1 fruit fly cellular context compared by ENCODE assay signal in genomic region chr3L:1515820-1516540, dm6.
TF ChIP-seq lines count a peak whose summit lies in the region.

No protein-coding gene starts in this region.

TF ChIP-seq in whole organism, embryonic, 481 proteins besides CTCF, POLR2A, EP300 and RAD21 (continued from another document and continues in another):
- TF ChIP-seq h (optimal IDR thresholded peaks at IDR 0.05; lab: Kevin White, UChicago) (no peak), CG6791 (GFP tag; IDR thresholded peaks at IDR 0.05; lab: Robert Waterston, UW; ENCODE audit: partially characterized antibody) (no peak), tup (GFP tag; optimal IDR thresholded peaks at IDR 0.05; lab: Kevin White, UChicago) (no peak), CG1233 (GFP tag; optimal IDR thresholded peaks at IDR 0.05; lab: Kevin White, UChicago) (peak; percentile 71), Hsf (GFP tag; optimal IDR thresholded peaks at IDR 0.05; lab: Kevin White, UChicago) (peak; percentile 73), Camta (GFP tag; optimal IDR thresholded peaks at IDR 0.05; lab: Kevin White, UChicago) (peak; percentile 60), CG7271 (tag; optimal IDR thresholded peaks at IDR 0.05; lab: Kevin White, UChicago) (no peak), CG17361 (GFP tag; IDR thresholded peaks at IDR 0.05; lab: Robert Waterston, UW) (peak; percentile 82), CG14667 (GFP tag; IDR thresholded peaks at IDR 0.05; lab: Robert Waterston, UW) (no peak), CG15073 (GFP tag; optimal IDR thresholded peaks at IDR 0.05; lab: Kevin White, UChicago) (no peak), Mes4 (GFP tag; optimal IDR thresholded peaks at IDR 0.05; lab: Kevin White, UChicago) (peak; percentile 57), ato (GFP tag; IDR thresholded peaks at IDR 0.05; lab: Robert Waterston, UW; ENCODE audit: partially characterized antibody) (no peak), insv (GFP tag; optimal IDR thresholded peaks at IDR 0.05; lab: Kevin White, UChicago) (peak in 1 of 2 experiments; percentile 24), CG11696 (GFP tag; IDR thresholded peaks at IDR 0.05; lab: Robert Waterston, UW) (no peak), CG6654 (GFP tag; optimal IDR thresholded peaks at IDR 0.05; lab: Kevin White, UChicago) (peak; percentile 41), CG31365 (tag; optimal IDR thresholded peaks at IDR 0.05; lab: Kevin White, UChicago) (no peak), CG11560 (tag; IDR thresholded peaks at IDR 0.05; lab: Robert Waterston, UW) (no peak), CG31388 (GFP tag; optimal IDR thresholded peaks at IDR 0.05; lab: Kevin White, UChicago) (peak; percentile 32), mam (GFP tag; optimal IDR thresholded peaks at IDR 0.05; lab: Kevin White, UChicago) (peak; percentile 59), row (GFP tag; IDR thresholded peaks at IDR 0.05; lab: Robert Waterston, UW) (peak; percentile 78), zfh2 (GFP tag; optimal IDR thresholded peaks at IDR 0.05; lab: Kevin White, UChicago) (peak; percentile 59), B-H1 (GFP tag; IDR thresholded peaks at IDR 0.05; lab: Robert Waterston, UW) (peak; percentile 35; the same call in 2 of the 3 replicates), Deaf1 (tag; optimal IDR thresholded peaks at IDR 0.05; lab: Kevin White, UChicago) (peak; percentile 9), ind (GFP tag; optimal IDR thresholded peaks at IDR 0.05; lab: Kevin White, UChicago) (peak; percentile 78), CG13123 (GFP tag; optimal IDR thresholded peaks at IDR 0.05; lab: Kevin White, UChicago) (peak; percentile 42), bowl (GFP tag; IDR thresholded peaks at IDR 0.05; lab: Robert Waterston, UW) (no peak), lola (GFP tag; optimal IDR thresholded peaks at IDR 0.05; lab: Kevin White, UChicago) (peak in 1 of 3 experiments; percentile 84), gsb (GFP tag; IDR thresholded peaks at IDR 0.05; lab: Robert Waterston, UW) (no peak), ac (GFP tag; optimal IDR thresholded peaks at IDR 0.05; lab: Kevin White, UChicago) (peak; percentile 6), CG4328 (GFP tag; optimal IDR thresholded peaks at IDR 0.05; lab: Kevin White, UChicago) (peak; percentile 26), kni (GFP tag; optimal IDR thresholded peaks at IDR 0.05; lab: Kevin White, UChicago) (peak; percentile 84), ken (GFP tag; IDR thresholded peaks at IDR 0.05; lab: Robert Waterston, UW) (peak; percentile 56; the same call in 1 of the 3 replicates), CG17328 (GFP tag; IDR thresholded peaks at IDR 0.05; lab: Robert Waterston, UW) (peak; percentile 74), CG3407 (GFP tag; optimal IDR thresholded peaks at IDR 0.05; lab: Kevin White, UChicago) (peak; percentile 71), CG7745 (tag; optimal IDR thresholded peaks at IDR 0.05; lab: Kevin White, UChicago) (no peak), CG4617 (GFP tag; optimal IDR thresholded peaks at IDR 0.05; lab: Kevin White, UChicago; ENCODE audit: borderline replicate concordance) (peak; percentile 28), CG12071 (GFP tag; optimal IDR thresholded peaks at IDR 0.05; lab: Kevin White, UChicago) (peak; percentile 53), CG7839 (tag; optimal IDR thresholded peaks at IDR 0.05; lab: Kevin White, UChicago) (peak; percentile 80), CG2712 (tag; optimal IDR thresholded peaks at IDR 0.05; lab: Kevin White, UChicago) (peak; percentile 85), knrl (GFP tag; IDR thresholded peaks at IDR 0.05; lab: Robert Waterston, UW; ENCODE audit: partially characterized antibody) (no peak), E2f2 (GFP tag; IDR thresholded peaks at IDR 0.05; lab: Robert Waterston, UW) (peak; percentile 35; the same call in 1 of the 2 replicates), jumu (GFP tag; optimal IDR thresholded peaks at IDR 0.05; lab: Kevin White, UChicago) (peak; percentile 52), Asciz (GFP tag; optimal IDR thresholded peaks at IDR 0.05; lab: Kevin White, UChicago) (peak; percentile 76), Dip3 (GFP tag; optimal IDR thresholded peaks at IDR 0.05; lab: Kevin White, UChicago) (peak; percentile 71), ewg (GFP tag; optimal IDR thresholded peaks at IDR 0.05; lab: Kevin White, UChicago) (peak; percentile 63), CG13296 (GFP tag; optimal IDR thresholded peaks at IDR 0.05; lab: Kevin White, UChicago) (peak; percentile 11), CG8765 (GFP tag; IDR thresholded peaks at IDR 0.05; lab: Robert Waterston, UW) (peak; percentile 32; the same call in 1 of the 2 replicates), Max (GFP tag; optimal IDR thresholded peaks at IDR 0.05; lab: Kevin White, UChicago) (peak; percentile 59), Mad (GFP tag; optimal IDR thresholded peaks at IDR 0.05; lab: Kevin White, UChicago) (peak; percentile 43), vnd (GFP tag; IDR thresholded peaks at IDR 0.05; lab: Robert Waterston, UW; ENCODE audit: partially characterized antibody) (no peak), Trl (optimal IDR thresholded peaks at IDR 0.05; lab: Kevin White, UChicago) (peak; percentile 18 to 37), Trl (GFP tag; optimal IDR thresholded peaks at IDR 0.05; lab: Kevin White, UChicago) (peak; percentile 61), ATbp (GFP tag; optimal IDR thresholded peaks at IDR 0.05; lab: Kevin White, UChicago) (peak; percentile 83), Six4 (GFP tag; optimal IDR thresholded peaks at IDR 0.05; lab: Kevin White, UChicago) (peak; percentile 68), CG9876 (GFP tag; optimal IDR thresholded peaks at IDR 0.05; lab: Kevin White, UChicago) (peak; percentile 55), her (GFP tag; optimal IDR thresholded peaks at IDR 0.05; lab: Kevin White, UChicago) (peak; percentile 30), CG11695 (GFP tag; IDR thresholded peaks at IDR 0.05; lab: Robert Waterston, UW) (peak; percentile 72), GATAe (GFP tag; conservative IDR thresholded peaks at IDR 0.05; lab: Robert Waterston, UW) (no peak), CG11093 (GFP tag; IDR thresholded peaks at IDR 0.05; lab: Robert Waterston, UW) (peak; percentile 57; the same call in 1 of the 3 replicates), tgo (GFP tag; IDR thresholded peaks at IDR 0.05; lab: Robert Waterston, UW) (peak; percentile 61), Sry-β (GFP tag; optimal IDR thresholded peaks at IDR 0.05; lab: Kevin White, UChicago) (no peak), CG32767 (GFP tag; IDR thresholded peaks at IDR 0.05; lab: Robert Waterston, UW) (peak; percentile 62), wek (GFP tag; optimal IDR thresholded peaks at IDR 0.05; lab: Kevin White, UChicago) (no peak), Dp (GFP tag; optimal IDR thresholded peaks at IDR 0.05; lab: Kevin White, UChicago) (no peak), amos (GFP tag; IDR thresholded peaks at IDR 0.05; lab: Robert Waterston, UW; ENCODE audit: partially characterized antibody) (no peak), Doc2 (GFP tag; IDR thresholded peaks at IDR 0.05; lab: Robert Waterston, UW) (no peak), fru (optimal IDR thresholded peaks at IDR 0.05; lab: Kevin White, UChicago) (no peak), ham (GFP tag; IDR thresholded peaks at IDR 0.05; lab: Robert Waterston, UW) (no peak), CG3995 (GFP tag; optimal IDR thresholded peaks at IDR 0.05; lab: Kevin White, UChicago) (peak; percentile 43), CG18476 (GFP tag; optimal IDR thresholded peaks at IDR 0.05; lab: Kevin White, UChicago) (peak; percentile 68), CG2889 (GFP tag; IDR thresholded peaks at IDR 0.05; lab: Robert Waterston, UW) (no peak), Awh (GFP tag; IDR thresholded peaks at IDR 0.05; lab: Robert Waterston, UW) (peak; percentile 40; the same call in 1 of the 2 replicates), CG10543 (GFP tag; optimal IDR thresholded peaks at IDR 0.05; lab: Kevin White, UChicago) (peak; percentile 65), twi (tag; optimal IDR thresholded peaks at IDR 0.05; lab: Kevin White, UChicago) (peak; percentile 76), chif (GFP tag; optimal IDR thresholded peaks at IDR 0.05; lab: Kevin White, UChicago) (peak; percentile 63 to 84), Stat92E (GFP tag; optimal IDR thresholded peaks at IDR 0.05; lab: Kevin White, UChicago) (peak in 1 of 3 experiments; percentile 30), YL-1 (GFP tag; optimal IDR thresholded peaks at IDR 0.05; lab: Kevin White, UChicago) (peak; percentile 54), CG16779 (GFP tag; IDR thresholded peaks at IDR 0.05; lab: Robert Waterston, UW) (no peak), crol (GFP tag; IDR thresholded peaks at IDR 0.05; lab: Robert Waterston, UW) (no peak), slou (GFP tag; optimal IDR thresholded peaks at IDR 0.05; lab: Kevin White, UChicago) (no peak), ase (GFP tag; IDR thresholded peaks at IDR 0.05; lab: Robert Waterston, UW) (0 out of 3 replicates have a peak, but pooled peaks have one; percentile 5), CG15011 (GFP tag; optimal IDR thresholded peaks at IDR 0.05; lab: Kevin White, UChicago) (peak; percentile 11), gt (GFP tag; IDR thresholded peaks at IDR 0.05; lab: Robert Waterston, UW) (no peak), schlank (tag; optimal IDR thresholded peaks at IDR 0.05; lab: Kevin White, UChicago) (no peak), CG17568 (GFP tag; optimal IDR thresholded peaks at IDR 0.05; lab: Kevin White, UChicago) (peak; percentile 32), pita (GFP tag; optimal IDR thresholded peaks at IDR 0.05; lab: Kevin White, UChicago) (no peak), sens-2 (GFP tag; IDR thresholded peaks at IDR 0.05; lab: Robert Waterston, UW) (0 out of 2 replicates have a peak, but pooled peaks have one; percentile 32), CG12391 (tag; optimal IDR thresholded peaks at IDR 0.05; lab: Kevin White, UChicago) (peak; percentile 75), CG4282 (GFP tag; optimal IDR thresholded peaks at IDR 0.05; lab: Kevin White, UChicago) (no peak), ssp (GFP tag; IDR thresholded peaks at IDR 0.05; lab: Robert Waterston, UW) (peak; percentile 41; the same call in 1 of the 2 replicates), pros (GFP tag; optimal IDR thresholded peaks at IDR 0.05; lab: Kevin White, UChicago) (peak; percentile 53), CG4404 (GFP tag; IDR thresholded peaks at IDR 0.05; lab: Robert Waterston, UW) (peak; percentile 66), Lpt (GFP tag; optimal IDR thresholded peaks at IDR 0.05; lab: Kevin White, UChicago) (no peak), CG7556 (GFP tag; optimal IDR thresholded peaks at IDR 0.05; lab: Kevin White, UChicago) (peak; percentile 81), Elba2 (GFP tag; optimal IDR thresholded peaks at IDR 0.05; lab: Kevin White, UChicago) (no peak), Dbx (GFP tag; IDR thresholded peaks at IDR 0.05; lab: Robert Waterston, UW) (no peak), CG3726 (GFP tag; IDR thresholded peaks at IDR 0.05; lab: Robert Waterston, UW) (no peak), Atf3 (GFP tag; optimal IDR thresholded peaks at IDR 0.05; lab: Kevin White, UChicago) (peak; percentile 32), CG34422 (GFP tag; IDR thresholded peaks at IDR 0.05; lab: Robert Waterston, UW) (peak; percentile 57; the same call in 1 of the 3 replicates), HmgZ (tag; optimal IDR thresholded peaks at IDR 0.05; lab: Kevin White, UChicago) (peak; percentile 62), Ada2b (GFP tag; IDR thresholded peaks at IDR 0.05; lab: Robert Waterston, UW) (peak; percentile 66), CG2875 (GFP tag; optimal IDR thresholded peaks at IDR 0.05; lab: Kevin White, UChicago) (peak; percentile 68), CG4424 (GFP tag; optimal IDR thresholded peaks at IDR 0.05; lab: Kevin White, UChicago) (peak; percentile 74), Med (GFP tag; lab: Kevin White, UChicago) (peak; percentile 93), CG17802 (tag; optimal IDR thresholded peaks at IDR 0.05; lab: Kevin White, UChicago) (peak; percentile 28), pan (optimal IDR thresholded peaks at IDR 0.05; lab: Kevin White, UChicago) (no peak), pan (GFP tag; optimal IDR thresholded peaks at IDR 0.05 in 1 of 2, IDR thresholded peaks at IDR 0.05 in 1 of 2) (peak in 1 of 2 experiments; percentile 46), Sry-δ (GFP tag; optimal IDR thresholded peaks at IDR 0.05; lab: Kevin White, UChicago) (peak; percentile 7), NfI (GFP tag; optimal IDR thresholded peaks at IDR 0.05; lab: Kevin White, UChicago) (peak; percentile 68), Doc3 (GFP tag; IDR thresholded peaks at IDR 0.05; lab: Robert Waterston, UW; ENCODE audit: partially characterized antibody) (no peak), pzg (GFP tag; optimal IDR thresholded peaks at IDR 0.05; lab: Kevin White, UChicago) (no peak), Fer2 (tag; optimal IDR thresholded peaks at IDR 0.05; lab: Kevin White, UChicago) (no peak), Poxn (GFP tag; IDR thresholded peaks at IDR 0.05; lab: Robert Waterston, UW) (no peak), H15 (GFP tag; IDR thresholded peaks at IDR 0.05; lab: Robert Waterston, UW) (no peak), CG2120 (GFP tag; optimal IDR thresholded peaks at IDR 0.05; lab: Kevin White, UChicago) (peak; percentile 64), CG4360 (GFP tag; IDR thresholded peaks at IDR 0.05; lab: Robert Waterston, UW) (peak; percentile 67; the same call in 1 of the 2 replicates), Oli (tag; optimal IDR thresholded peaks at IDR 0.05; lab: Kevin White, UChicago) (peak; percentile 82), CrebB (tag; optimal IDR thresholded peaks at IDR 0.05; lab: Kevin White, UChicago) (peak; percentile 3), gcm2 (GFP tag; optimal IDR thresholded peaks at IDR 0.05; lab: Kevin White, UChicago) (peak; percentile 28), HLH3B (GFP tag; IDR thresholded peaks at IDR 0.05; lab: Robert Waterston, UW) (peak; percentile 53; the same call in 1 of the 2 replicates), CG5245 (GFP tag; optimal IDR thresholded peaks at IDR 0.05; lab: Kevin White, UChicago) (peak; percentile 40), BEAF-32 (GFP tag; optimal IDR thresholded peaks at IDR 0.05; lab: Kevin White, UChicago) (no peak), CG13424 (tag; optimal IDR thresholded peaks at IDR 0.05; lab: Kevin White, UChicago) (peak; percentile 76), chn (GFP tag; optimal IDR thresholded peaks at IDR 0.05; lab: Kevin White, UChicago) (peak; percentile 65), Neu2 (GFP tag; optimal IDR thresholded peaks at IDR 0.05; lab: Kevin White, UChicago; ENCODE audit: borderline replicate concordance) (no peak), sd (tag; optimal IDR thresholded peaks at IDR 0.05; lab: Kevin White, UChicago) (peak; percentile 36), Myb (GFP tag; optimal IDR thresholded peaks at IDR 0.05; lab: Kevin White, UChicago) (no peak), sisA (GFP tag; IDR thresholded peaks at IDR 0.05; lab: Robert Waterston, UW) (peak; percentile 78), CG12942 (GFP tag; optimal IDR thresholded peaks at IDR 0.05; lab: Kevin White, UChicago) (peak; percentile 62), Ptx1 (GFP tag; IDR thresholded peaks at IDR 0.05; lab: Robert Waterston, UW) (peak; percentile 70), hbn (GFP tag; IDR thresholded peaks at IDR 0.05; lab: Robert Waterston, UW; ENCODE audit: partially characterized antibody) (no peak)
